Worm (Caenorhabditis elegans) whole organism, young adult: ENCODE measurements around the gene ZK380.2.

ENCODE experiments used
- Y67H2A.10 ChIP-seq: fragments of 200-800 bp; sonication (Bioruptor generic); conservative IDR thresholded peaks from 2 replicates; pipeline ENCODE4 v1.3.6; 2022; ENCODE audit warnings: missing genetic modification reagents, missing genetic modification characterization, missing compliant biosample characterization
- ama-1 ChIP-seq, 3 experiments: fragments of 150-350 bp in 1 of 3; sonication (generic microtip) in 2 of 3; optimal IDR thresholded peaks; 2 replicates each; lab custom pipeline; 2014 to 2018; ENCODE audit warnings: missing biosample characterization in 2 of 3, missing genetic modification characterization in 2 of 3, missing genetic modification reagents in 2 of 3
- attf-5 ChIP-seq: fragments of 200-800 bp; sonication (Bioruptor generic); optimal IDR thresholded peaks from 2 replicates; lab custom pipeline; 2018; ENCODE audit warnings: mild to moderate bottlenecking, missing genetic modification characterization, missing compliant biosample characterization
- nfya-1 ChIP-seq: sonication (generic microtip); optimal IDR thresholded peaks from 2 replicates; lab custom pipeline; 2017; ENCODE audit warnings: antibody characterized with exemption, missing compliant biosample characterization, missing genetic modification characterization, borderline replicate concordance; ENCODE audit not compliant: insufficient read depth
- snpc-4 ChIP-seq, 5 experiments: fragments of 150-350 bp in 1 of 5; sonication (generic microtip) in 4 of 5; optimal IDR thresholded peaks; 2 replicates each; lab custom pipeline; 2014 to 2018; ENCODE audit warnings: missing genetic modification characterization in 5 of 5, missing biosample characterization in 3 of 5, antibody characterized with exemption in 2 of 5, mild to moderate bottlenecking in 2 of 5, missing compliant biosample characterization in 2 of 5, missing genotype in 2 of 5, moderate library complexity in 2 of 5, missing genetic modification reagents in 1 of 5
- unc-62 ChIP-seq: fragments of 150-350 bp; optimal IDR thresholded peaks from 2 replicates; lab custom pipeline; 2014; ENCODE audit warnings: missing biosample characterization, missing genetic modification reagents, missing genetic modification characterization

ce11 chrX:1601563-1601962, 29.7 kb upstream of the ZK380.2 start:
- TF ChIP-seq unc-62 (GFP tag; lab: Kevin White, UChicago) = no peak
- no peak for TF ChIP-seq snpc-4 (GFP tag; optimal IDR thresholded peaks at IDR 0.05; lab: Kevin White, UChicago)
- no peak for TF ChIP-seq snpc-4 (tag; optimal IDR thresholded peaks at IDR 0.05; lab: Kevin White, UChicago)
- TF ChIP-seq Y67H2A.10 (GFP tag; lab: Robert Waterston, UW) = no peak
- TF ChIP-seq nfya-1 (tag; lab: Kevin White, UChicago) = no peak
- TF ChIP-seq ama-1 (optimal IDR thresholded peaks at IDR 0.05; lab: Kevin White, UChicago) = no peak
- TF ChIP-seq ama-1 (GFP tag; optimal IDR thresholded peaks at IDR 0.05; lab: Kevin White, UChicago) = no peak
- TF ChIP-seq attf-5 (GFP tag; lab: Kevin White, UChicago) = no peak
